Worm (Caenorhabditis elegans): ENCODE data around the gene F37C4.5.

DNA sequence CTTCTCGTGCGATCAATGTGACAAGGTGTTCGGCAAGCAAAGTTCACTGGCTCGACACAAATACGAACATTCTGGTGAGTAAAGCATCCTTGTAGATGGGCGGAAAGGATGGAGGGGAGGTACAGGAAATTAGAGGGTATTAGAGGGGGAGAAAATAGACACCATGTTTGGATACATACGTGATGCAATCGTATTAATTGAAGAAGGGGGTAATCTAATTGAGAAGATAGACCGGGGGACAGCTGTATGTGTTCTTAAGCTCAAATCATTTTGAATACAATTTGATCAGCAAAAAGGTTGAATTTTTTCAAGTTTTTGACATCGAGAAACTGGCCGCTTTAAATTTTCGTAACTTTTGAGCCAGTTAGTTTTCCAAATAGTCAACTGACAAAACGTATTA is 13.2 kb downstream of the F37C4.5 start:
- TF ChIP-seq ama-1 (optimal IDR thresholded peaks at IDR 0.05) (no peak), F13C5.2 (tag; optimal IDR thresholded peaks at IDR 0.05) (no peak), hnd-1 (tag; optimal IDR thresholded peaks at IDR 0.05) (no peak), ceh-36 (tag; optimal IDR thresholded peaks at IDR 0.05) (no peak), ceh-13 (GFP tag; optimal IDR thresholded peaks at IDR 0.05) (no peak), scrt-1 (GFP tag; IDR thresholded peaks at IDR 0.05) (no peak), flt-1 (GFP tag; IDR thresholded peaks at IDR 0.05) (no peak), B0310.2 (tag; optimal IDR thresholded peaks at IDR 0.05) (no peak), hmbx-1 (tag; optimal IDR thresholded peaks at IDR 0.05) (no peak), pes-1 (GFP tag; IDR thresholded peaks at IDR 0.05) (no peak), aly-1 (tag; optimal IDR thresholded peaks at IDR 0.05) (no peak), tbx-37 (GFP tag; conservative IDR thresholded peaks at IDR 0.05) (no peak), sea-1 (GFP tag; conservative IDR thresholded peaks at IDR 0.05) (no peak)
